Fruit fly (Drosophila melanogaster) whole organism, prepupa: ENCODE measurements around the gene CG45263.

ENCODE experiments used
- Blimp-1 ChIP-seq: fragments of 200-800 bp; sonication (Bioruptor generic); optimal IDR thresholded peaks from 3 replicates; lab custom pipeline; 2017; ENCODE audit warnings: missing biosample characterization, missing genetic modification characterization, mild to moderate bottlenecking, moderate library complexity, missing genetic modification reagents
- CG11294 ChIP-seq: fragments of 200-800 bp; sonication (Bioruptor generic); IDR thresholded peaks from 2 replicates; pipeline ENCODE4 v1.3.6; 2022; ENCODE audit warnings: missing biosample characterization, missing genetic modification characterization
- CG11762 ChIP-seq: fragments of 200-800 bp; sonication (Bioruptor generic); optimal IDR thresholded peaks from 3 replicates; lab custom pipeline; 2016; ENCODE audit warnings: missing biosample characterization, missing genetic modification characterization; ENCODE audit not compliant: insufficient read depth
- CG11902 ChIP-seq: fragments of 200-800 bp; sonication (Bioruptor generic); optimal IDR thresholded peaks from 3 replicates; lab custom pipeline; 2016; ENCODE audit warnings: missing biosample characterization, missing genetic modification characterization
- CG1621 ChIP-seq: fragments of 200-800 bp; sonication (Bioruptor generic); optimal IDR thresholded peaks from 3 replicates; lab custom pipeline; 2018; ENCODE audit warnings: missing biosample characterization, mild to moderate bottlenecking, missing genetic modification characterization
- CG16779 ChIP-seq: fragments of 200-800 bp; sonication (Bioruptor generic); optimal IDR thresholded peaks from 3 replicates; lab custom pipeline; 2017; ENCODE audit warnings: missing biosample characterization, mild to moderate bottlenecking, missing genetic modification characterization
- CG3032 ChIP-seq: fragments of 200-800 bp; optimal IDR thresholded peaks from 2 replicates; lab custom pipeline; 2019; ENCODE audit warnings: missing biosample characterization, mild to moderate bottlenecking, missing genetic modification characterization, moderate library complexity
- CG32006 ChIP-seq: fragments of 200-800 bp; sonication (Bioruptor generic); optimal IDR thresholded peaks from 3 replicates; lab custom pipeline; 2017; ENCODE audit warnings: missing biosample characterization, mild to moderate bottlenecking, missing genetic modification characterization
- CG34406 ChIP-seq: fragments of 200-800 bp; sonication (Bioruptor generic); optimal IDR thresholded peaks from 3 replicates; lab custom pipeline; 2016; ENCODE audit warnings: missing biosample characterization, missing genetic modification characterization
- CG4318 ChIP-seq: fragments of 200-800 bp; sonication (Bioruptor generic); optimal IDR thresholded peaks from 3 replicates; lab custom pipeline; 2017; ENCODE audit warnings: missing biosample characterization, mild to moderate bottlenecking, missing genetic modification characterization
- CG6163 ChIP-seq: fragments of 200-800 bp; sonication (Bioruptor generic); IDR thresholded peaks from 3 replicates; pipeline ENCODE4 v1.3.6; 2022; ENCODE audit warnings: missing biosample characterization, missing genetic modification characterization
- CG6276 ChIP-seq: fragments of 200-800 bp; sonication (Bioruptor generic); optimal IDR thresholded peaks from 2 replicates; lab custom pipeline; 2017; ENCODE audit warnings: missing biosample characterization, mild to moderate bottlenecking, missing genetic modification characterization
- CG6792 ChIP-seq: fragments of 200-800 bp; sonication (Bioruptor generic); optimal IDR thresholded peaks from 3 replicates; lab custom pipeline; 2016; ENCODE audit warnings: missing biosample characterization, missing genetic modification characterization
- CG6808 ChIP-seq: fragments of 200-800 bp; sonication (Bioruptor generic); optimal IDR thresholded peaks from 3 replicates; lab custom pipeline; 2017; ENCODE audit warnings: missing biosample characterization, missing genetic modification characterization, mild to moderate bottlenecking, moderate library complexity, missing genetic modification reagents
- CG6854 ChIP-seq: fragments of 200-800 bp; sonication (Bioruptor generic); optimal IDR thresholded peaks from 2 replicates; lab custom pipeline; 2017; ENCODE audit warnings: missing biosample characterization, mild to moderate bottlenecking, missing genetic modification characterization
- CG8119 ChIP-seq: fragments of 200-800 bp; sonication (Bioruptor generic); IDR thresholded peaks from 3 replicates; pipeline ENCODE4 v1.3.6; 2022; ENCODE audit warnings: missing biosample characterization, missing genetic modification characterization
- CG8632 ChIP-seq: fragments of 200-800 bp; sonication (Bioruptor generic); optimal IDR thresholded peaks from 3 replicates; lab custom pipeline; 2016; ENCODE audit warnings: missing biosample characterization, missing genetic modification characterization
- CG9139 ChIP-seq: fragments of 200-800 bp; sonication (Bioruptor generic); optimal IDR thresholded peaks from 3 replicates; lab custom pipeline; 2017; ENCODE audit warnings: missing biosample characterization, mild to moderate bottlenecking, missing genetic modification characterization
- Eip75B ChIP-seq: fragments of 200-800 bp; sonication (Bioruptor generic); optimal IDR thresholded peaks from 3 replicates; lab custom pipeline; 2016; ENCODE audit warnings: missing biosample characterization, missing genetic modification characterization
- Eip78C ChIP-seq: fragments of 200-800 bp; sonication (Bioruptor generic); peaks from one replicate; lab custom pipeline; 2016; ENCODE audit warnings: missing biosample characterization, missing genetic modification characterization
- Eip93F ChIP-seq: fragments of 200-800 bp; sonication (Bioruptor generic); optimal IDR thresholded peaks from 2 replicates; lab custom pipeline; 2016; ENCODE audit warnings: missing biosample characterization, mild to moderate bottlenecking, missing genetic modification characterization
- Ets21C ChIP-seq: fragments of 200-800 bp; sonication (Bioruptor generic); optimal IDR thresholded peaks from 3 replicates; lab custom pipeline; 2016; ENCODE audit warnings: missing biosample characterization, missing genetic modification characterization
- Ets96B ChIP-seq: fragments of 200-800 bp; optimal IDR thresholded peaks from 2 replicates; lab custom pipeline; 2019; ENCODE audit warnings: missing biosample characterization, mild to moderate bottlenecking, missing genetic modification characterization, moderate library complexity
- Hr38 ChIP-seq: sonication (Bioruptor generic); optimal IDR thresholded peaks from 2 replicates; lab custom pipeline; 2016; ENCODE audit warnings: missing biosample characterization, missing genetic modification characterization
- Hr39 ChIP-seq: fragments of 200-800 bp; sonication (Bioruptor generic); optimal IDR thresholded peaks from 2 replicates; lab custom pipeline; 2016; ENCODE audit warnings: missing biosample characterization, missing genetic modification characterization
- Hr4 ChIP-seq: fragments of 200-800 bp; sonication (Bioruptor generic); optimal IDR thresholded peaks from 3 replicates; lab custom pipeline; 2016; ENCODE audit warnings: missing biosample characterization, missing genetic modification characterization
- Lpt ChIP-seq: fragments of 200-800 bp; sonication (Bioruptor generic); optimal IDR thresholded peaks from 3 replicates; lab custom pipeline; 2016; ENCODE audit warnings: missing biosample characterization, missing genetic modification characterization
- Met ChIP-seq: fragments of 200-800 bp; sonication (Bioruptor generic); optimal IDR thresholded peaks from 3 replicates; lab custom pipeline; 2016; ENCODE audit warnings: missing biosample characterization, missing genetic modification characterization
- Smox ChIP-seq: fragments of 200-800 bp; sonication (Bioruptor generic); optimal IDR thresholded peaks from 3 replicates; lab custom pipeline; 2016; ENCODE audit warnings: missing biosample characterization, missing genetic modification characterization
- Sox102F ChIP-seq: fragments of 200-800 bp; sonication (Bioruptor generic); optimal IDR thresholded peaks from 2 replicates; lab custom pipeline; 2016; ENCODE audit warnings: missing biosample characterization, mild to moderate bottlenecking, missing genetic modification characterization
- Sox14 ChIP-seq: fragments of 200-800 bp; sonication (Bioruptor generic); optimal IDR thresholded peaks from 3 replicates; lab custom pipeline; 2016; ENCODE audit warnings: missing biosample characterization, missing genetic modification characterization
- Sox15 ChIP-seq: fragments of 200-800 bp; sonication (Bioruptor generic); optimal IDR thresholded peaks from 3 replicates; lab custom pipeline; 2016; ENCODE audit warnings: missing biosample characterization, missing genetic modification characterization
- achi ChIP-seq: fragments of 200-800 bp; sonication (Bioruptor generic); optimal IDR thresholded peaks from 3 replicates; lab custom pipeline; 2016; ENCODE audit warnings: missing biosample characterization, missing genetic modification characterization
- acj6 ChIP-seq: fragments of 200-800 bp; sonication (Bioruptor generic); optimal IDR thresholded peaks from 3 replicates; lab custom pipeline; 2016; ENCODE audit warnings: missing biosample characterization, missing genetic modification characterization
- cyc ChIP-seq: fragments of 200-800 bp; sonication (Bioruptor generic); optimal IDR thresholded peaks from 3 replicates; lab custom pipeline; 2016; ENCODE audit warnings: missing biosample characterization, missing genetic modification characterization
- dac ChIP-seq: fragments of 200-800 bp; sonication (Bioruptor generic); optimal IDR thresholded peaks from 2 replicates; lab custom pipeline; 2017; ENCODE audit warnings: missing biosample characterization, mild to moderate bottlenecking, missing genetic modification characterization
- dsx ChIP-seq: fragments of 200-800 bp; optimal IDR thresholded peaks from 3 replicates; lab custom pipeline; 2019; ENCODE audit warnings: missing biosample characterization, mild to moderate bottlenecking, missing genetic modification characterization, moderate library complexity; ENCODE audit not compliant: poor library complexity, severe bottlenecking
- eg ChIP-seq: fragments of 200-800 bp; sonication (Bioruptor generic); IDR thresholded peaks from 3 replicates; pipeline ENCODE4 v1.3.6; 2022; ENCODE audit warnings: missing biosample characterization, missing genetic modification characterization
- esn ChIP-seq: fragments of 200-800 bp; sonication (Bioruptor generic); optimal IDR thresholded peaks from 2 replicates; lab custom pipeline; 2016; ENCODE audit warnings: missing biosample characterization, mild to moderate bottlenecking, missing genetic modification characterization, moderate library complexity
- fd59A ChIP-seq: fragments of 200-800 bp; sonication (Bioruptor generic); optimal IDR thresholded peaks from 2 replicates; lab custom pipeline; 2017; ENCODE audit warnings: missing biosample characterization, mild to moderate bottlenecking, missing genetic modification characterization, missing genetic modification reagents
- fkh ChIP-seq: fragments of 200-800 bp; sonication (Bioruptor generic); optimal IDR thresholded peaks from 3 replicates; lab custom pipeline; 2017; ENCODE audit warnings: missing biosample characterization, mild to moderate bottlenecking, missing genetic modification characterization, moderate library complexity
- lz ChIP-seq: fragments of 200-800 bp; sonication (Bioruptor generic); optimal IDR thresholded peaks from 3 replicates; lab custom pipeline; 2016; ENCODE audit warnings: missing biosample characterization, missing genetic modification characterization
- net ChIP-seq: fragments of 200-800 bp; sonication (Bioruptor generic); optimal IDR thresholded peaks from 3 replicates; lab custom pipeline; 2016; ENCODE audit warnings: missing biosample characterization, missing genetic modification characterization
- pdm3 ChIP-seq: fragments of 200-800 bp; sonication (Bioruptor generic); optimal IDR thresholded peaks from 3 replicates; lab custom pipeline; 2016; ENCODE audit warnings: missing biosample characterization, missing genetic modification characterization
- salr ChIP-seq, 2 experiments: fragments of 200-800 bp; sonication (Bioruptor generic); optimal IDR thresholded peaks; 3 replicates each; lab custom pipeline; 2016 to 2018; ENCODE audit warnings: missing biosample characterization in 2 of 2, missing genetic modification characterization in 2 of 2, mild to moderate bottlenecking in 1 of 2
- spab ChIP-seq: fragments of 200-800 bp; sonication (Bioruptor generic); optimal IDR thresholded peaks from 2 replicates; lab custom pipeline; 2017; ENCODE audit warnings: missing biosample characterization, mild to moderate bottlenecking, missing genetic modification characterization, missing genetic modification reagents
- vri ChIP-seq: fragments of 200-800 bp; sonication (Bioruptor generic); optimal IDR thresholded peaks from 3 replicates; lab custom pipeline; 2016; ENCODE audit warnings: missing biosample characterization, mild to moderate bottlenecking, missing genetic modification characterization

CG45263 gene

dm6 chr3R:8470567-8470966 lies 6.8 kb downstream of the CG45263 start (continued):
- peak; percentile 63 for TF ChIP-seq pdm3 (GFP tag; lab: Kevin White, UChicago)
- peak; percentile 28 for TF ChIP-seq CG8632 (GFP tag; lab: Kevin White, UChicago)
- no peak for TF ChIP-seq CG6808 (GFP tag; lab: Kevin White, UChicago)
- TF ChIP-seq CG34406 = peak; percentile 59
- TF ChIP-seq Blimp-1 (GFP tag; lab: Kevin White, UChicago) = no peak
- peak; percentile 26 for TF ChIP-seq Ets96B (tag; lab: Kevin White, UChicago)
- peak; percentile 83 for TF ChIP-seq CG8119 (GFP tag; lab: Robert Waterston, UW)
- TF ChIP-seq fkh (GFP tag; lab: Kevin White, UChicago) = no peak
- peak; percentile 61 for TF ChIP-seq CG6276 (GFP tag; lab: Kevin White, UChicago)
- no peak for TF ChIP-seq Hr38
- TF ChIP-seq acj6 (GFP tag; lab: Kevin White, UChicago) = peak; percentile 52
- TF ChIP-seq CG1621 = no peak
- TF ChIP-seq lz (GFP tag; lab: Kevin White, UChicago) = peak; percentile 54
- TF ChIP-seq CG6792 = peak; percentile 28
- TF ChIP-seq Hr39 (GFP tag; lab: Kevin White, UChicago) = peak; percentile 48

DNA sequence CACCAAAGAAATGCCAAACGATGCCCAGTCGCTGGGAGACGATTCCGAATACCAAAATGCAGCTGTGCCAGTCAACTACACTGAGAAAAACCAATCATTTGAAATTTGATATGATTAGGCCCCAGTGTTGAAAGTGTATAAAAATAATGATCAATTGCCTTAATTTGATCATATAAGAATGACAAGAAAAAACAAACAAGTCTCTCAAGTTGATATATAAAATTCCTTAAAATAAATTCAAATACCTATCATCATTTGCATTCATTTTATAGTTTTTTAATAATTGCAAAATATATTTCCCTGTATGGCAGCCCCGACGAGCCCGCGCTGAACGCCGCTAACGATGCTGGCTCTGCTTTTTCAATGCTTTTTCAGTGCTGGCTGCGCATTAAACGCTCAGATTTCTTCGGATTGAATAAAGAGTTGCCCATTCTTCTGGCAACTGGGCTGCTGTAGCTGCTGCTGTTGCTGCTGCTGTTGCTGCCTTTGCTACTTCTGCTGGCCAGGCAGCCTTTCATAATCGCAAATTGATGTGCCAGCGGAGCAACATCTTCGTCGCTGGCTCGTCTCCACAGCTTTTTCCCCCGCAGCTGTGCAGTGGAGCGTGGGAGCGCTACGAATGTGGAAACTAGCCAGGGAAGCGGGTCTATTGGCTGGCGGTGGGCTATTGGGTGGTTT lies 7.6 kb downstream of the CG45263 start:
- TF ChIP-seq CG9139 (GFP tag; lab: Kevin White, UChicago) (no peak), lz (GFP tag; lab: Kevin White, UChicago) (peak; percentile 48), achi (GFP tag; lab: Kevin White, UChicago) (peak; percentile 63), Eip75B (GFP tag; lab: Kevin White, UChicago) (peak; percentile 58), Hr38 (no peak), Met (GFP tag; lab: Kevin White, UChicago) (peak; percentile 62), CG11762 (GFP tag; lab: Kevin White, UChicago) (peak; percentile 46), Ets21C (peak; percentile 4), Hr4 (peak; percentile 74), CG11902 (GFP tag; lab: Kevin White, UChicago) (peak; percentile 26), esn (GFP tag; lab: Kevin White, UChicago) (peak; percentile 67), CG16779 (tag; lab: Kevin White, UChicago) (peak; percentile 15), cyc (peak; percentile 48), Eip78C (peak; percentile 94), eg (GFP tag; lab: Robert Waterston, UW) (peak; percentile 48; the same call in 2 of the 3 replicates), Hr39 (GFP tag; lab: Kevin White, UChicago) (peak; percentile 34), CG4318 (GFP tag; lab: Kevin White, UChicago) (peak; percentile 76), Lpt (GFP tag; lab: Kevin White, UChicago) (peak; percentile 57), spab (GFP tag; lab: Kevin White, UChicago) (peak; percentile 43), Sox14 (GFP tag; lab: Kevin White, UChicago) (peak; percentile 70), Smox (GFP tag; lab: Kevin White, UChicago) (peak; percentile 46), net (GFP tag; lab: Kevin White, UChicago) (peak; percentile 30), CG11294 (GFP tag; lab: Robert Waterston, UW) (no peak), Sox15 (GFP tag; lab: Kevin White, UChicago) (no peak), dsx (peak; percentile 36), CG3032 (tag; lab: Kevin White, UChicago) (peak; percentile 55), fd59A (peak; percentile 43), CG8119 (GFP tag; lab: Robert Waterston, UW) (peak; percentile 80), CG6808 (GFP tag; lab: Kevin White, UChicago) (peak; percentile 14), CG32006 (GFP tag; lab: Kevin White, UChicago) (peak; percentile 86), CG6792 (peak; percentile 49), CG6854 (no peak), Blimp-1 (GFP tag; lab: Kevin White, UChicago) (no peak), Ets96B (tag; lab: Kevin White, UChicago) (peak; percentile 60), CG6163 (GFP tag; lab: Robert Waterston, UW) (peak; percentile 48), dac (GFP tag; lab: Kevin White, UChicago) (peak; percentile 39), salr (GFP tag; optimal IDR thresholded peaks at IDR 0.05; lab: Kevin White, UChicago) (peak in 1 of 2 experiments; percentile 72), pdm3 (GFP tag; lab: Kevin White, UChicago) (peak; percentile 64), fkh (GFP tag; lab: Kevin White, UChicago) (no peak), Eip93F (GFP tag; lab: Kevin White, UChicago) (no peak), vri (GFP tag; lab: Kevin White, UChicago) (no peak), Sox102F (GFP tag; lab: Kevin White, UChicago) (peak; percentile 46), CG1621 (peak; percentile 1)
